Worm (Caenorhabditis elegans): ENCODE data around the gene F08F1.4.
A peak's percentile ranks its signal among the peaks of the same experiment; 100 is the strongest.

F08F1.4 gene

ce11 chrX:8463085-8463645 is 49.9 kb downstream of the F08F1.4 start, which contains the start of gene F16F9.4 (continued):
- TF ChIP-seq ceh-28 (tag; optimal IDR thresholded peaks at IDR 0.05), result no peak
- TF ChIP-seq F26F4.8 (GFP tag; conservative IDR thresholded peaks at IDR 0.05), result no peak
- TF ChIP-seq vab-7 (GFP tag; IDR thresholded peaks at IDR 0.05), result no peak
- peak; percentile 94 for TF ChIP-seq aha-1 (tag)
- no peak for TF ChIP-seq ztf-7 (tag; optimal IDR thresholded peaks at IDR 0.05)
- TF ChIP-seq nhr-11 (tag; optimal IDR thresholded peaks at IDR 0.05), result no peak
- TF ChIP-seq dmd-6 (GFP tag; IDR thresholded peaks at IDR 0.05), result peak; percentile 37
- no peak for TF ChIP-seq nhr-41 (GFP tag; IDR thresholded peaks at IDR 0.05)
- TF ChIP-seq lin-15B (tag; optimal IDR thresholded peaks at IDR 0.05), result no peak
- TF ChIP-seq rbr-2 (tag; optimal IDR thresholded peaks at IDR 0.05), result no peak
- TF ChIP-seq zip-2 (tag; optimal IDR thresholded peaks at IDR 0.05), result no peak
- TF ChIP-seq nhr-77 (tag; optimal IDR thresholded peaks at IDR 0.05), result peak; percentile 51
- TF ChIP-seq ZK337.2 (GFP tag; IDR thresholded peaks at IDR 0.05), result no peak
- TF ChIP-seq jun-1 (tag; optimal IDR thresholded peaks at IDR 0.05), result no peak
- no peak for TF ChIP-seq snpc-1.2 (GFP tag; IDR thresholded peaks at IDR 0.05)
- no peak for TF ChIP-seq lsy-2 (tag; optimal IDR thresholded peaks at IDR 0.05)
- TF ChIP-seq php-3 (GFP tag; IDR thresholded peaks at IDR 0.05), result no peak
- TF ChIP-seq daf-19 (GFP tag; conservative IDR thresholded peaks at IDR 0.05), result no peak
- TF ChIP-seq dmd-9 (GFP tag; IDR thresholded peaks at IDR 0.05), result no peak
- no peak for TF ChIP-seq aly-2 (tag; optimal IDR thresholded peaks at IDR 0.05)
- TF ChIP-seq Y105C5A.15 (GFP tag; IDR thresholded peaks at IDR 0.05), result no peak
- no peak for TF ChIP-seq ces-1 (GFP tag; optimal IDR thresholded peaks at IDR 0.05)
- no peak for TF ChIP-seq sdz-12 (GFP tag; optimal IDR thresholded peaks at IDR 0.05)
- TF ChIP-seq F49E8.2 (tag; optimal IDR thresholded peaks at IDR 0.05; ENCODE audit: borderline replicate concordance), result no peak
- TF ChIP-seq hlh-30 (tag; optimal IDR thresholded peaks at IDR 0.05; ENCODE audit: insufficient read depth), result no peak
- TF ChIP-seq egl-27 (tag; optimal IDR thresholded peaks at IDR 0.05), result no peak
- TF ChIP-seq mdl-1 (tag; optimal IDR thresholded peaks at IDR 0.05), result no peak

All from whole organism, L4 larva.